Worm (Caenorhabditis elegans) whole organism, young adult: Measurements from ENCODE around the gene rpn-1.

Source experiments
- B0019.2 ChIP-seq: fragments of 200-800 bp; sonication (Bioruptor generic); conservative IDR thresholded peaks from 2 replicates; pipeline ENCODE4 v1.3.6; 2022; ENCODE audit warnings: missing genetic modification reagents, missing genetic modification characterization, missing compliant biosample characterization
- B0336.3 ChIP-seq: fragments of 200-800 bp; sonication (Bioruptor generic); IDR thresholded peaks from 2 replicates; pipeline ENCODE4 v1.3.6; 2022; ENCODE audit warnings: missing genetic modification characterization, missing compliant biosample characterization
- C06A6.2 ChIP-seq: fragments of 200-800 bp; sonication (Bioruptor generic); conservative IDR thresholded peaks from 2 replicates; pipeline ENCODE4 v1.3.6; 2022; ENCODE audit warnings: missing genetic modification characterization, missing compliant biosample characterization
- D2030.7 ChIP-seq: fragments of 200-800 bp; sonication (Bioruptor generic); IDR thresholded peaks from 2 replicates; pipeline ENCODE4 v1.3.6; 2022; ENCODE audit warnings: missing genetic modification reagents, missing genetic modification characterization, missing compliant biosample characterization
- F23B12.7 ChIP-seq: sonication (generic microtip); optimal IDR thresholded peaks from 2 replicates; lab custom pipeline; 2017; ENCODE audit warnings: missing genetic modification characterization, mild to moderate bottlenecking, missing compliant biosample characterization, antibody characterized with exemption, moderate library complexity; ENCODE audit not compliant: insufficient read depth
- F37B4.10 ChIP-seq: fragments of 200-800 bp; sonication (Bioruptor generic); IDR thresholded peaks from 2 replicates; pipeline ENCODE4 v1.3.6; 2022; ENCODE audit warnings: missing genetic modification characterization, missing compliant biosample characterization
- F49E8.2 ChIP-seq: sonication (generic microtip); optimal IDR thresholded peaks from 3 replicates; lab custom pipeline; 2017; ENCODE audit warnings: missing genetic modification characterization, mild to moderate bottlenecking, missing compliant biosample characterization, antibody characterized with exemption, moderate library complexity; ENCODE audit not compliant: insufficient read depth
- F57A8.1 ChIP-seq: fragments of 200-800 bp; sonication (Bioruptor generic); optimal IDR thresholded peaks from 2 replicates; lab custom pipeline; 2018; ENCODE audit warnings: mild to moderate bottlenecking, missing genetic modification characterization, moderate library complexity, missing compliant biosample characterization
- Y53G8AR.9 ChIP-seq: fragments of 200-800 bp; sonication (Bioruptor generic); conservative IDR thresholded peaks from 2 replicates; pipeline ENCODE4 v1.3.6; 2022; ENCODE audit warnings: missing genetic modification reagents, missing genetic modification characterization, missing compliant biosample characterization
- Y79H2A.3 ChIP-seq: fragments of 200-800 bp; sonication (Bioruptor generic); conservative IDR thresholded peaks from 2 replicates; pipeline ENCODE4 v1.3.6; 2022; ENCODE audit warnings: missing genetic modification reagents, missing genetic modification characterization, missing compliant biosample characterization
- ZK185.1 ChIP-seq: sonication (generic microtip); optimal IDR thresholded peaks from 2 replicates; lab custom pipeline; 2016; ENCODE audit warnings: mild to moderate bottlenecking, missing genetic modification characterization, missing compliant biosample characterization; ENCODE audit not compliant: poor library complexity, severe bottlenecking
- akir-1 ChIP-seq: fragments of 200-800 bp; sonication (Bioruptor generic); optimal IDR thresholded peaks from 2 replicates; lab custom pipeline; 2018; ENCODE audit warnings: mild to moderate bottlenecking, missing genetic modification characterization, moderate library complexity, missing compliant biosample characterization
- ama-1 ChIP-seq, 3 experiments: fragments of 150-350 bp in 1 of 3; sonication (generic microtip) in 2 of 3; optimal IDR thresholded peaks; 2 replicates each; lab custom pipeline; 2014 to 2018; ENCODE audit warnings: missing biosample characterization in 2 of 3, missing genetic modification characterization in 2 of 3, missing genetic modification reagents in 2 of 3
- aptf-2 ChIP-seq: fragments of 200-800 bp; sonication (Bioruptor generic); conservative IDR thresholded peaks from 2 replicates; pipeline ENCODE4 v1.3.6; 2022; ENCODE audit warnings: missing genetic modification reagents, missing genetic modification characterization, missing compliant biosample characterization
- aptf-3 ChIP-seq: fragments of 200-800 bp; sonication (Bioruptor generic); IDR thresholded peaks from 2 replicates; pipeline ENCODE4 v1.3.6; 2022; ENCODE audit warnings: missing genetic modification characterization, missing compliant biosample characterization
- athp-1 ChIP-seq: sonication (generic microtip); optimal IDR thresholded peaks from 2 replicates; lab custom pipeline; 2017; ENCODE audit warnings: mild to moderate bottlenecking, missing genetic modification characterization, missing compliant biosample characterization
- attf-6 ChIP-seq: fragments of 200-800 bp; sonication (Bioruptor generic); IDR thresholded peaks from 2 replicates; pipeline ENCODE4 v1.3.6; 2022; ENCODE audit warnings: missing genetic modification reagents, missing genetic modification characterization, missing compliant biosample characterization
- cebp-2 ChIP-seq: fragments of 200-800 bp; sonication (Bioruptor generic); IDR thresholded peaks from 2 replicates; pipeline ENCODE4 v1.3.6; 2022; ENCODE audit warnings: missing genetic modification characterization, missing compliant biosample characterization
- ceh-79 ChIP-seq: sonication (generic microtip); optimal IDR thresholded peaks from 2 replicates; lab custom pipeline; 2017; ENCODE audit warnings: mild to moderate bottlenecking, missing genetic modification characterization, missing compliant biosample characterization
- ceh-91 ChIP-seq: fragments of 200-800 bp; sonication (Bioruptor generic); IDR thresholded peaks from 2 replicates; pipeline ENCODE4 v1.3.6; 2022; ENCODE audit warnings: missing genetic modification reagents, missing genetic modification characterization, missing compliant biosample characterization
- chd-7 ChIP-seq: sonication (generic microtip); optimal IDR thresholded peaks from 2 replicates; lab custom pipeline; 2016; ENCODE audit warnings: mild to moderate bottlenecking, missing genetic modification characterization, moderate library complexity, missing compliant biosample characterization
- dpff-1 ChIP-seq: sonication (generic microtip); optimal IDR thresholded peaks from 2 replicates; lab custom pipeline; 2017; ENCODE audit warnings: mild to moderate bottlenecking, missing genetic modification characterization, missing compliant biosample characterization
- dpl-1 ChIP-seq: fragments of 150-350 bp; optimal IDR thresholded peaks from 2 replicates; lab custom pipeline; 2014; ENCODE audit warnings: missing biosample characterization, missing genetic modification reagents, missing genetic modification characterization
- ets-4 ChIP-seq: fragments of 200-800 bp; sonication (Bioruptor generic); optimal IDR thresholded peaks from 2 replicates; lab custom pipeline; 2018; ENCODE audit warnings: mild to moderate bottlenecking, missing genetic modification characterization, missing compliant biosample characterization
- hmg-1.2 ChIP-seq: fragments of 200-800 bp; sonication (Bioruptor generic); IDR thresholded peaks from 2 replicates; pipeline ENCODE4 v1.3.6; 2022; ENCODE audit warnings: missing genetic modification reagents, missing genetic modification characterization, missing compliant biosample characterization
- hsf-1 ChIP-seq: fragments of 200-800 bp; sonication (Bioruptor generic); IDR thresholded peaks from 2 replicates; pipeline ENCODE4 v1.3.6; 2022; ENCODE audit warnings: missing genetic modification reagents, missing genetic modification characterization, missing compliant biosample characterization
- let-526 ChIP-seq: fragments of 200-800 bp; sonication (Bioruptor generic); IDR thresholded peaks from 2 replicates; pipeline ENCODE4 v1.3.6; 2022; ENCODE audit warnings: missing genetic modification reagents, missing genetic modification characterization, missing compliant biosample characterization
- lin-54 ChIP-seq: fragments of 200-800 bp; sonication (Bioruptor generic); optimal IDR thresholded peaks from 2 replicates; lab custom pipeline; 2018; ENCODE audit warnings: mild to moderate bottlenecking, missing genetic modification characterization, missing compliant biosample characterization
- lir-1 ChIP-seq: fragments of 200-800 bp; sonication (Bioruptor generic); conservative IDR thresholded peaks from 2 replicates; pipeline ENCODE4 v1.3.6; 2022; ENCODE audit warnings: missing genetic modification reagents, missing genetic modification characterization, missing compliant biosample characterization
- lsl-1 ChIP-seq: fragments of 200-800 bp; sonication (Bioruptor generic); optimal IDR thresholded peaks from 2 replicates; lab custom pipeline; 2018; ENCODE audit warnings: mild to moderate bottlenecking, missing genetic modification characterization, moderate library complexity, missing compliant biosample characterization
- madf-3 ChIP-seq: fragments of 200-800 bp; sonication (Bioruptor generic); IDR thresholded peaks from 2 replicates; pipeline ENCODE4 v1.3.6; 2022; ENCODE audit warnings: missing genetic modification reagents, missing genetic modification characterization, missing compliant biosample characterization
- madf-8 ChIP-seq: fragments of 200-800 bp; sonication (Bioruptor generic); conservative IDR thresholded peaks from 2 replicates; pipeline ENCODE4 v1.3.6; 2022; ENCODE audit warnings: missing genetic modification reagents, missing genetic modification characterization, missing compliant biosample characterization
- nfyb-1 ChIP-seq: fragments of 200-800 bp; sonication (Bioruptor generic); IDR thresholded peaks from 2 replicates; pipeline ENCODE4 v1.3.6; 2022; ENCODE audit warnings: missing genetic modification reagents, missing genetic modification characterization, missing compliant biosample characterization
- nhr-80 ChIP-seq: sonication (generic microtip); optimal IDR thresholded peaks from 2 replicates; lab custom pipeline; 2016; ENCODE audit warnings: missing genetic modification characterization, missing compliant biosample characterization
- pha-4 ChIP-seq: fragments of 150-350 bp; sonication (generic microtip); optimal IDR thresholded peaks from 2 replicates; lab custom pipeline; 2014; ENCODE audit warnings: missing biosample characterization, missing genetic modification reagents, missing genetic modification characterization
- rpc-1 ChIP-seq, 2 experiments: fragments of 150-350 bp in 1 of 2; sonication (generic microtip) in 1 of 2; optimal IDR thresholded peaks; 2 replicates each; lab custom pipeline; 2014 to 2018; ENCODE audit warnings: missing biosample characterization in 1 of 2, missing genetic modification characterization in 1 of 2, missing genetic modification reagents in 1 of 2, missing genotype in 1 of 2
- snpc-1.1 ChIP-seq: sonication (generic microtip); optimal IDR thresholded peaks from 2 replicates; lab custom pipeline; 2017; ENCODE audit warnings: missing genetic modification characterization, mild to moderate bottlenecking, missing compliant biosample characterization, antibody characterized with exemption, moderate library complexity, missing genotype, missing genetic modification reagents; ENCODE audit not compliant: insufficient read depth
- snpc-1.3 ChIP-seq: sonication (generic microtip); optimal IDR thresholded peaks from 2 replicates; lab custom pipeline; 2017; ENCODE audit warnings: missing genetic modification characterization, mild to moderate bottlenecking, missing compliant biosample characterization, antibody characterized with exemption, moderate library complexity, missing genotype, missing genetic modification reagents; ENCODE audit not compliant: insufficient read depth
- snpc-4 ChIP-seq, 5 experiments: fragments of 150-350 bp in 1 of 5; sonication (generic microtip) in 4 of 5; optimal IDR thresholded peaks; 2 replicates each; lab custom pipeline; 2014 to 2018; ENCODE audit warnings: missing genetic modification characterization in 5 of 5, missing biosample characterization in 3 of 5, antibody characterized with exemption in 2 of 5, mild to moderate bottlenecking in 2 of 5, missing compliant biosample characterization in 2 of 5, missing genotype in 2 of 5, moderate library complexity in 2 of 5, missing genetic modification reagents in 1 of 5
- sptf-2 ChIP-seq: fragments of 200-800 bp; sonication (Bioruptor generic); optimal IDR thresholded peaks from 2 replicates; lab custom pipeline; 2018; ENCODE audit warnings: mild to moderate bottlenecking, missing genetic modification characterization, missing compliant biosample characterization
- tbx-9 ChIP-seq: sonication (generic microtip); optimal IDR thresholded peaks from 2 replicates; lab custom pipeline; 2016; ENCODE audit warnings: borderline replicate concordance, missing genetic modification characterization, inconsistent platforms, missing compliant biosample characterization
- unc-130 ChIP-seq: sonication (generic microtip); optimal IDR thresholded peaks from 2 replicates; lab custom pipeline; 2016; ENCODE audit warnings: missing genetic modification reagents, missing genetic modification characterization, missing compliant biosample characterization
- unc-62 ChIP-seq: fragments of 150-350 bp; optimal IDR thresholded peaks from 2 replicates; lab custom pipeline; 2014; ENCODE audit warnings: missing biosample characterization, missing genetic modification reagents, missing genetic modification characterization
- xnd-1 ChIP-seq: sonication (generic microtip); optimal IDR thresholded peaks from 2 replicates; lab custom pipeline; 2016; ENCODE audit warnings: missing genotype, missing genetic modification reagents, missing genetic modification characterization, missing compliant biosample characterization
- ztf-22 ChIP-seq: fragments of 200-800 bp; sonication (Bioruptor generic); optimal IDR thresholded peaks from 2 replicates; lab custom pipeline; 2018; ENCODE audit warnings: mild to moderate bottlenecking, missing genetic modification characterization, moderate library complexity, missing compliant biosample characterization
- ztf-6 ChIP-seq: fragments of 200-800 bp; sonication (Bioruptor generic); IDR thresholded peaks from 2 replicates; pipeline ENCODE4 v1.3.6; 2022; ENCODE audit warnings: missing genetic modification reagents, missing genetic modification characterization, missing compliant biosample characterization

rpn-1 gene

DNA sequence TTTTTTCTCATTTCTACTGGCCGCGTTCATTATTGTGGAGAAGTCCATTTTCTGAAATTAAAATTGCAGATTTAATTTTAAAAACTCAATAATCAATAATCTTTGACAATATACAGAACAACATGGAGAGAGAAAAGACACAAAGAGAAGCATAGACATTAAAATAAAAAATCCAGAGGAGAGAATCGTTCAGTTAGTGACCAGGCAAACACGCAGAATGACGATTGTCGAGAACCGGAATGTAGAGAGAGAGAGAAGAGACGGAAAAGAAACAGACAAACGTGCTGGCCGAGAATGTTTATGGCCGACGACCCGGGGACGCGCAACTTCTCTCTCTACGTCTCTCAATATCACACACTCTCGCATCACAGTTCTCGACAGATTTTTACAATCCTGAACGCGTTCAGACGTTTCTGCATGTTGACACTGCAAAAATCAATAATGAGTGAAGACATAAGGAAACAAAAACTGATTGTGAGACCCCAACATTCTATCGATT lies 22.1 kb downstream of the rpn-1 start, which contains the start of the genes T05A12.3 and T05A12.4:
T05A12.3 (minus strand) TSS at position 51 of the 499 bp plus-strand sequence.
T05A12.4 (plus strand) TSS at position 348 of the 499 bp plus-strand sequence.
- TF ChIP-seq sptf-2 (GFP tag; lab: Kevin White, UChicago), result no peak
- no peak for TF ChIP-seq ama-1 (optimal IDR thresholded peaks at IDR 0.05; lab: Kevin White, UChicago)
- TF ChIP-seq ama-1 (GFP tag; optimal IDR thresholded peaks at IDR 0.05; lab: Kevin White, UChicago), result no peak
- no peak for TF ChIP-seq ceh-79
- TF ChIP-seq Y53G8AR.9 (GFP tag; lab: Robert Waterston, UW), result no peak
- peak; percentile 79 for TF ChIP-seq madf-3 (GFP tag; lab: Robert Waterston, UW)
- TF ChIP-seq B0336.3 (GFP tag; lab: Robert Waterston, UW), result no peak
- peak; percentile 18 for TF ChIP-seq athp-1 (tag; lab: Kevin White, UChicago)
- TF ChIP-seq dpl-1 (GFP tag; lab: Kevin White, UChicago), result no peak
- no peak for TF ChIP-seq snpc-1.3 (tag; lab: Kevin White, UChicago)
- TF ChIP-seq snpc-1.1 (tag; lab: Kevin White, UChicago), result peak; percentile 35
- TF ChIP-seq lin-54 (GFP tag; lab: Kevin White, UChicago), result no peak
- peak; percentile 22 for TF ChIP-seq nhr-80 (tag; lab: Kevin White, UChicago)
- no peak for TF ChIP-seq dpff-1
- TF ChIP-seq ztf-22 (GFP tag; lab: Kevin White, UChicago), result no peak
- no peak for TF ChIP-seq nfyb-1 (GFP tag; lab: Robert Waterston, UW)
- no peak for TF ChIP-seq ets-4 (GFP tag; lab: Kevin White, UChicago)
- no peak for TF ChIP-seq xnd-1 (tag; lab: Kevin White, UChicago)
- peak; percentile 58 for TF ChIP-seq madf-8 (GFP tag; lab: Robert Waterston, UW)
- 0 out of 2 replicates have a peak, but pooled peaks have one; percentile 35 for TF ChIP-seq attf-6
- TF ChIP-seq F37B4.10 (GFP tag; lab: Robert Waterston, UW), result no peak
- no peak for TF ChIP-seq hsf-1
- no peak for TF ChIP-seq C06A6.2 (GFP tag; lab: Robert Waterston, UW)
- no peak for TF ChIP-seq tbx-9 (tag; lab: Kevin White, UChicago)
- TF ChIP-seq pha-4 (tag; lab: Kevin White, UChicago), result no peak
- no peak for TF ChIP-seq F49E8.2 (tag; lab: Kevin White, UChicago)
- no peak for TF ChIP-seq chd-7 (tag; lab: Kevin White, UChicago)
- TF ChIP-seq cebp-2 (GFP tag; lab: Robert Waterston, UW), result no peak
- peak; percentile 64 for TF ChIP-seq ZK185.1
- TF ChIP-seq Y79H2A.3, result no peak
- no peak for TF ChIP-seq unc-62 (GFP tag; lab: Kevin White, UChicago)
- TF ChIP-seq snpc-4 (GFP tag; optimal IDR thresholded peaks at IDR 0.05; lab: Kevin White, UChicago), result peak; percentile 68
- peak in 3 of 4 experiments; percentile 75 to 86 (median 85) for TF ChIP-seq snpc-4 (tag; optimal IDR thresholded peaks at IDR 0.05; lab: Kevin White, UChicago)
- TF ChIP-seq F23B12.7 (tag; lab: Kevin White, UChicago), result peak; percentile 36
- TF ChIP-seq ztf-6 (GFP tag; lab: Robert Waterston, UW), result 0 out of 2 replicates have a peak, but pooled peaks have one; percentile 55
- no peak for TF ChIP-seq rpc-1 (optimal IDR thresholded peaks at IDR 0.05; lab: Kevin White, UChicago)
- TF ChIP-seq rpc-1 (tag; optimal IDR thresholded peaks at IDR 0.05; lab: Kevin White, UChicago), result no peak
- 0 out of 2 replicates have a peak, but pooled peaks have one; percentile 35 for TF ChIP-seq aptf-2 (GFP tag; lab: Robert Waterston, UW)
- TF ChIP-seq F57A8.1, result no peak
- TF ChIP-seq let-526 (GFP tag; lab: Robert Waterston, UW), result 0 out of 2 replicates have a peak, but pooled peaks have one; percentile 15
- TF ChIP-seq unc-130 (GFP tag; lab: Kevin White, UChicago), result peak; percentile 71
- TF ChIP-seq hmg-1.2 (GFP tag; lab: Robert Waterston, UW), result peak; percentile 79
- TF ChIP-seq lir-1 (GFP tag; lab: Robert Waterston, UW), result peak; percentile 36; the same call in 1 of the 2 replicates
- peak; percentile 63 for TF ChIP-seq lsl-1 (GFP tag; lab: Kevin White, UChicago)
- TF ChIP-seq akir-1, result no peak
- no peak; the same call in 1 of the 2 replicates for TF ChIP-seq ceh-91 (GFP tag; lab: Robert Waterston, UW)
- TF ChIP-seq D2030.7, result peak; percentile 71
- no peak for TF ChIP-seq aptf-3 (GFP tag; lab: Robert Waterston, UW)
- TF ChIP-seq B0019.2, result peak; percentile 51
